Worm (Caenorhabditis elegans) whole organism, early embryonic: ENCODE measurements around the gene C15C8.6.

Source experiments
- B0310.2 ChIP-seq: sonication (generic microtip); optimal IDR thresholded peaks from 2 replicates; lab custom pipeline; 2016; ENCODE audit warnings: mild to moderate bottlenecking, missing genetic modification characterization, missing compliant biosample characterization
- F13C5.2 ChIP-seq: sonication (generic microtip); optimal IDR thresholded peaks from 2 replicates; lab custom pipeline; 2017; ENCODE audit warnings: mild to moderate bottlenecking, missing genetic modification characterization, inconsistent platforms, missing compliant biosample characterization
- aly-1 ChIP-seq: sonication (generic microtip); optimal IDR thresholded peaks from 2 replicates; lab custom pipeline; 2016; ENCODE audit warnings: missing genetic modification characterization, missing compliant biosample characterization
- ama-1 ChIP-seq: fragments of 150-350 bp; optimal IDR thresholded peaks from 2 replicates; lab custom pipeline; 2014
- ceh-13 ChIP-seq: fragments of 200-800 bp; sonication (Bioruptor generic); optimal IDR thresholded peaks from 2 replicates; lab custom pipeline; 2018; ENCODE audit warnings: mild to moderate bottlenecking, missing genetic modification characterization, missing compliant biosample characterization
- ceh-36 ChIP-seq: sonication (generic microtip); optimal IDR thresholded peaks from 2 replicates; lab custom pipeline; 2016; ENCODE audit warnings: missing genetic modification characterization, inconsistent platforms, missing compliant biosample characterization
- ets-7 ChIP-seq: sonication (generic microtip); optimal IDR thresholded peaks from 2 replicates; lab custom pipeline; 2016; ENCODE audit warnings: missing genotype, missing genetic modification characterization, missing compliant biosample characterization
- flt-1 ChIP-seq: fragments of 200-800 bp; sonication (Bioruptor generic); IDR thresholded peaks from 2 replicates; pipeline ENCODE4 v1.3.6; 2022; ENCODE audit warnings: missing genetic modification characterization, missing compliant biosample characterization
- hmbx-1 ChIP-seq: sonication (generic microtip); optimal IDR thresholded peaks from 2 replicates; lab custom pipeline; 2016; ENCODE audit warnings: mild to moderate bottlenecking, missing genetic modification characterization, missing compliant biosample characterization
- hmg-4 ChIP-seq: fragments of 200-800 bp; sonication (Bioruptor generic); optimal IDR thresholded peaks from 2 replicates; lab custom pipeline; 2018; ENCODE audit warnings: mild to moderate bottlenecking, missing genetic modification characterization, missing compliant biosample characterization
- hnd-1 ChIP-seq: sonication (generic microtip); optimal IDR thresholded peaks from 2 replicates; lab custom pipeline; 2016; ENCODE audit warnings: missing genetic modification characterization, missing compliant biosample characterization
- pes-1 ChIP-seq: fragments of 200-800 bp; sonication (Bioruptor generic); IDR thresholded peaks from 2 replicates; pipeline ENCODE4 v1.3.6; 2022; ENCODE audit warnings: missing genetic modification reagents, missing genetic modification characterization, missing compliant biosample characterization
- scrt-1 ChIP-seq: fragments of 200-800 bp; sonication (Bioruptor generic); IDR thresholded peaks from 2 replicates; pipeline ENCODE4 v1.3.6; 2022; ENCODE audit warnings: missing genetic modification characterization, missing compliant biosample characterization
- sea-1 ChIP-seq: fragments of 200-800 bp; sonication (Bioruptor generic); conservative IDR thresholded peaks from 2 replicates; pipeline ENCODE4 v1.3.6; 2022; ENCODE audit warnings: missing genetic modification characterization, missing compliant biosample characterization
- tbx-11 ChIP-seq: fragments of 200-800 bp; sonication (Bioruptor generic); IDR thresholded peaks from 2 replicates; pipeline ENCODE4 v1.3.6; 2022; ENCODE audit warnings: missing genetic modification characterization, missing compliant biosample characterization
- tbx-37 ChIP-seq: fragments of 200-800 bp; sonication (Bioruptor generic); conservative IDR thresholded peaks from 2 replicates; pipeline ENCODE4 v1.3.6; 2022; ENCODE audit warnings: missing genetic modification reagents, missing genetic modification characterization, missing compliant biosample characterization
- tra-4 ChIP-seq: sonication (generic microtip); optimal IDR thresholded peaks from 2 replicates; lab custom pipeline; 2017; ENCODE audit warnings: missing genetic modification characterization, missing compliant biosample characterization

Gene C15C8.6

DNA sequence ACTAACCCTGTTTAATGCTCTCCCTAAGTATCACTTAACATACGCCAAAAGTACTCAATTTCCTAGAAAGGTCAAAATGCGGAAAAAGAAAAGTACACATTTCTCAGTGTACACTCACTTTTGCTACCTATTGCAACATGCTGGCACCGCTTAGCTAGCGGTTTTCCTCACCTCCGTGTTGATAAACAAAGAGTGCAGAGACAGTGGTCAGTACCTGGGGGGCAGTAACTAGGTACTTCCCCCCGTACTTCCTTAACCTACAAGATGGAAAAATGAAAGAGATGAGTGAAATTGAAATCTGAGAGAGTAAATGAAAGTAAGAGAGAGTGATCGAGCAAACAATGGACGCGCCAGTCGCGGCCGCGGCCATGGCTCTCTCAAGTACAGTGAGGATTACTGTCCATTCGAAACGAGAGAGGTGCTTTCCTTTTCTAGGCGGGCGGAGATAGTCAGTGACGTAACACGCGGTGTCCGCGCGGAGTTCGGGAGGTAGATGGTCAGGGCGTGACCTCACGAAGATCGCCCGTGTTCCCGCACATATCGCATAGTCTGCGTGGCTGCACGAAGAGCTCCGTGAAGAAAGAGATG, 15.1 kb downstream of the C15C8.6 start, which contains the start of gene cky-1:
Gene cky-1 (plus strand): TSS at position 538 of the 588 bp plus-strand sequence.
- TF ChIP-seq hmbx-1 (tag; lab: Kevin White, UChicago) (no peak), ceh-36 (tag; lab: Kevin White, UChicago) (no peak), tbx-37 (GFP tag; lab: Robert Waterston, UW) (no peak), pes-1 (no peak), flt-1 (GFP tag; lab: Robert Waterston, UW) (no peak), hnd-1 (tag; lab: Kevin White, UChicago) (no peak), ceh-13 (GFP tag; lab: Kevin White, UChicago) (no peak), sea-1 (GFP tag; lab: Robert Waterston, UW) (no peak), B0310.2 (tag; lab: Kevin White, UChicago) (no peak), tbx-11 (no peak), hmg-4 (GFP tag; lab: Kevin White, UChicago) (no peak), tra-4 (tag; lab: Kevin White, UChicago) (no peak), scrt-1 (GFP tag; lab: Robert Waterston, UW) (no peak), F13C5.2 (tag; lab: Kevin White, UChicago) (no peak), aly-1 (tag; lab: Kevin White, UChicago) (no peak)

DNA sequence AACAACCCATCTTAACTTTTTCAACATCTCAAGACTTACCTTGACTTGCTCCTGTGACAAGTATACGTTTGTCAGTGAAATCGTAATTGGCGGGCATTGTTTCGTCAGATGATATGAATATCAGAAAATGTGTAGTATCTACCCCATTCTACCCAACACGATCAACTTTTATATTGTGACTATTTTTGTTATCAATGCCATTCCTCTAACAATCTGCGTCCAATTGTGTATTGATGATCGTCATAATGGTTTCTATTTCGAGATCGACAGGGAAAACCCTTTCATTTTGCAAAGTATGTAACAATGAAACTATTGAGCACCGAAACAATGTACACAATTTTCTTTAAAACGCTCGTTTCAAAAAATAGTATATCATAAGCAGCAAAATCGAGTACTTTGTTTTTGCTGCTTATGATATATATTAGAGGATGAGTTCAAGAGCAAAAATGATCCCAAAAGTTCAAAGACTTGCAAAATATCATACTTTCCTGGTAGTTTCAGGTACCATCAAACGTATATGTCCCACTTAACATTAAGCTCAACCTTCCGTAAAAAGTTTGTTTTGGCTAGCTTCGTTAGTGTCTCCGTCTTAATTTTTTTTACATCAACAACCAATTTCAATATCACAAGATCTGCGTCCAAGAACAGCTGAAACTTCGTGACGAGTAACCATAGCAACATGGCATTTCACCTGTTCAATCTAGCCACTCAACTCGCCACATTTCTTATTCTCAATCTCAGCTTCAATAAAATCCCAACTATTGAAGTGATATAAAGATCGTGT, 17.7 kb downstream of the C15C8.6 start, which contains the start of the genes dhs-21 and xbx-9:
Gene dhs-21 (minus strand): TSS at position 181 of the 784 bp plus-strand sequence.
Gene xbx-9 (plus strand): TSS at position 734 of the 784 bp plus-strand sequence.
- TF ChIP-seq tbx-37 (GFP tag; lab: Robert Waterston, UW), result no peak
- no peak for TF ChIP-seq flt-1 (GFP tag; lab: Robert Waterston, UW)

DNA sequence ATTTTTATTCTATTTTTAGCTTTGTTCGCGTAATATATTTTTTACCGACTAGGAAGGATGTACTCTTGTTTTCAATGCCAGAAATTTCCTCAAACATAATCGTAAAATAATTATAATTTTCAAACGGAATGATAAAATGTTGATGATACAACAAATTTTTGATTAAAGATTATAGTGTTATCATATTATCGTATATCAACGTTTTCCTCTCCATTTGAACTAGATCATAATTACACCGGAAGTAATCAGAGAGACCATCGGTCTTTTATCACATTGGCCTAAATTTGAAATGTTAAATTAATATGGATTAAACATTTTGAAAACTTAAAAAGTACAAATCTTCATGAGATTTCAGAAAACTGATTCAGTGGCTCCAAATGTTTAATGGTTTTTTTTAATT, 18.6 kb downstream of the C15C8.6 start:
- TF ChIP-seq flt-1 (GFP tag; lab: Robert Waterston, UW) (no peak), F13C5.2 (tag; lab: Kevin White, UChicago) (no peak), sea-1 (GFP tag; lab: Robert Waterston, UW) (no peak), tbx-37 (GFP tag; lab: Robert Waterston, UW) (no peak), ceh-13 (GFP tag; lab: Kevin White, UChicago) (no peak), tbx-11 (no peak), hmg-4 (GFP tag; lab: Kevin White, UChicago) (no peak), hnd-1 (tag; lab: Kevin White, UChicago) (no peak), B0310.2 (tag; lab: Kevin White, UChicago) (no peak), tra-4 (tag; lab: Kevin White, UChicago) (no peak), ama-1 (no peak), pes-1 (no peak), scrt-1 (GFP tag; lab: Robert Waterston, UW) (no peak), ets-7 (tag; lab: Kevin White, UChicago) (no peak), hmbx-1 (tag; lab: Kevin White, UChicago) (no peak), ceh-36 (tag; lab: Kevin White, UChicago) (no peak), aly-1 (tag; lab: Kevin White, UChicago) (no peak)

DNA sequence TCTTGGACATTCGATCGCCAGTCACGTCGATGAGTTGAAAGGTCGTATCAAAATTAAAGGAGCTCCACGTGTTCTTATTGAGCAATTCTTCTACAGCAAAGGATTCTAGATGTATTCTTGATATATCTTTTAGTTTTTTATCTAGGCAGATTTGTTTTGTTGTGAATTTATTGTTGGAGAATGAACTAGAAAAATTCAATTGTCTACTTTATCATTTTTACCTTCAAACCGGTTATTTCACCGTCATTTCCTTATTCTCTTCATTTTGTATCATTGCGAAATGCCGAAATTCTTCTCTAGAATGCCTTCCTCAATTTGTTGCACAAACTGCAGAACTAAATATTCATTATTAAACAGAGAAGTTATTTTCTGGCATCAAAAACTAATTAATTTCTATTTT, 22.1 kb downstream of the C15C8.6 start, which contains the start of gene R11D1.10:
Gene R11D1.10 (plus strand): TSS at position 301 of the 400 bp plus-strand sequence.
- no peak for TF ChIP-seq ceh-13 (GFP tag; lab: Kevin White, UChicago)
- no peak for TF ChIP-seq tbx-11
- TF ChIP-seq ama-1, result no peak
- TF ChIP-seq aly-1 (tag; lab: Kevin White, UChicago), result no peak
- TF ChIP-seq tbx-37 (GFP tag; lab: Robert Waterston, UW), result no peak
- no peak for TF ChIP-seq B0310.2 (tag; lab: Kevin White, UChicago)
- TF ChIP-seq F13C5.2 (tag; lab: Kevin White, UChicago), result no peak
- no peak for TF ChIP-seq hmbx-1 (tag; lab: Kevin White, UChicago)
- TF ChIP-seq ceh-36 (tag; lab: Kevin White, UChicago), result no peak
- no peak for TF ChIP-seq hnd-1 (tag; lab: Kevin White, UChicago)
- no peak for TF ChIP-seq tra-4 (tag; lab: Kevin White, UChicago)
- TF ChIP-seq pes-1, result no peak
- TF ChIP-seq hmg-4 (GFP tag; lab: Kevin White, UChicago), result no peak
- TF ChIP-seq sea-1 (GFP tag; lab: Robert Waterston, UW), result no peak

DNA sequence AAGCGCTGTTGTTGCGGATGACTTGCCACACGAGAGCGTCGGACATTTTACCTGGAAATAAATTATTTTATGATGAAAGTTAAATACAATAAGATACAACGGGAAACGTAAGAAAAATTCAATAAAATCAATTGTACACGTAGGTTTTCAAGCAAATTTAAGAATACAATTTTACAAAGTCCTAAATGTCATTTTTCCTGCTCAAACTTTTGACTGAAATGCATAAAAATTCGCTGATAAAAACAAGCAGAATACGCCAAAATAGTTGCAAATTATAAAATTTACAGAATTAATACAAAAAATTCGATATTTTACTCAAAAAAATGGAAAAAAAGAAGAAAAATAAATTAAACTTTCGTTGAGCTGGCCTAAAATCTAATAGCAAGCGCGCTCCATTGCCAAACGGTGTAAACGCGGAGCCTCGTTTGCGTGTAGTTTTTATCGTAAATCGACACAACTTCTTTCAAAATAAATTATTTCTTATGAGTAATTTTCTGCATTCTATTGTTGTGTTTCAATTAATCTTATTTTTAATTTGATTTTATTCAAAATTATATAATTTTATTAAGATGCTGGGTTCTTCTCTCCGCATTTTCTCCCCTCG, 23.2 kb downstream of the C15C8.6 start, which contains the start of the genes rpl-28 and mrpl-49:
Gene rpl-28 (minus strand): TSS at position 51 of the 604 bp plus-strand sequence.
Gene mrpl-49 (plus strand): TSS at position 570 of the 604 bp plus-strand sequence.
- no peak for TF ChIP-seq tra-4 (tag; lab: Kevin White, UChicago)
- TF ChIP-seq F13C5.2 (tag; lab: Kevin White, UChicago), result peak; percentile 33
- TF ChIP-seq hnd-1 (tag; lab: Kevin White, UChicago), result no peak
- TF ChIP-seq tbx-37 (GFP tag; lab: Robert Waterston, UW), result no peak
- no peak for TF ChIP-seq ceh-36 (tag; lab: Kevin White, UChicago)
- no peak for TF ChIP-seq aly-1 (tag; lab: Kevin White, UChicago)
- TF ChIP-seq sea-1 (GFP tag; lab: Robert Waterston, UW), result no peak
- no peak for TF ChIP-seq B0310.2 (tag; lab: Kevin White, UChicago)
- no peak for TF ChIP-seq ets-7 (tag; lab: Kevin White, UChicago)

DNA sequence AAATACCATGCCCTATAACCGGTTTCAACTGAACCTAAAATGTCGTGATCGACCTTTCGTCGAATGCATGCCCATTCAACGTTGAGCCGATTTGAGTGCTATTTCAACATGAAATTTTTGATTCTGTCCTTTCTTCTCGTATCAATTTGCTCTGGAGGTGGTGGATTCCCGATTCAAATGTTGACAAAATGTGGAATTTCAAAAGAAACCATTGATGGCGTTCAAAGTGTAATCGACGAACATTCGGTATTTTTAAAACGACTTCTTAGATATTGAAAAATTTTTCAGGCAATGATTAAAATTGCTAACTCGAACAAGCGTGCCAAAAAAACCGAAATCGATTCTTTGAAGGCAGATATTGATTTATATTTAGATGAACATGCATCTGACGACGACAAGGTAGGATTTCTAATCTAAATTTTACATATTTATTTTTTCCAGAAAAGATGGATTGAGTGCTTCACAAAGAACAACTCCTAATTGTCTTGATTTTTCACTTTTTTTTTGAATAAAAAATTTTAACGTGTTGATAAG, 24.2 kb downstream of the C15C8.6 start, which contains the start of gene R11D1.13:
Gene R11D1.13 (plus strand): TSS at position 51 of the 534 bp plus-strand sequence.
- no peak for TF ChIP-seq tra-4 (tag; lab: Kevin White, UChicago)
- no peak for TF ChIP-seq aly-1 (tag; lab: Kevin White, UChicago)
- TF ChIP-seq ets-7 (tag; lab: Kevin White, UChicago), result no peak
- TF ChIP-seq tbx-11, result no peak
- TF ChIP-seq ceh-13 (GFP tag; lab: Kevin White, UChicago), result no peak
- no peak for TF ChIP-seq pes-1
- TF ChIP-seq sea-1 (GFP tag; lab: Robert Waterston, UW), result no peak
- TF ChIP-seq scrt-1 (GFP tag; lab: Robert Waterston, UW), result no peak
- TF ChIP-seq flt-1 (GFP tag; lab: Robert Waterston, UW), result no peak
- no peak for TF ChIP-seq tbx-37 (GFP tag; lab: Robert Waterston, UW)
- TF ChIP-seq hmbx-1 (tag; lab: Kevin White, UChicago), result no peak
